Worm (Caenorhabditis elegans): ENCODE data around the gene fbxa-81.

DNA sequence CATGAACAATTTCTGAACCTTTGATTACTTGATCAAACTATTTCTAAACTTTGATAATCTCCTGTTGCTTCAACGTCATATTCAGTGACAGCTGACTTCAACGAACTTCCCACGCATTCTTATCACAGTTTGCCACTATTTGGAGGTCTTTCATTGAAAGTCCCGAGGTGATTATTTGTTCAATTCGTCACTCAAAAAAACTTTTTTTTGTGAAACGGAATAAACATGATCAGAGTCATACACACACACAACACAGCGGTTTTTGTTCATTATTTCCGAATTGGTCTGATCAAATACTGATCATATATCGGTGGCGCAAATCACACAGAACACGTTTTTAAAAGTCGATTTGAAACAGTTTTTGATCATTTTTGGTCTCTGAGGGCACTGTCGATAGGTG is 14.5 kb upstream of the fbxa-81 start:
- TF ChIP-seq elt-1 (tag; optimal IDR thresholded peaks at IDR 0.05; ENCODE audit: borderline replicate concordance, insufficient read depth) (no peak), nhr-76 (tag; optimal IDR thresholded peaks at IDR 0.05) (no peak), lin-13 (tag; optimal IDR thresholded peaks at IDR 0.05) (no peak), snpc-4 (tag; optimal IDR thresholded peaks at IDR 0.05) (no peak), ztf-11 (tag; optimal IDR thresholded peaks at IDR 0.05) (no peak)
